Fruit fly (Drosophila melanogaster): ENCODE results near the gene mRpL2.

The mRpL2 gene

dm6 chr3L:11089805-11090440 lies 30.7 kb upstream of the mRpL2 start (continued):
- TF ChIP-seq CG10274 (GFP tag; optimal IDR thresholded peaks at IDR 0.05): peak; percentile 75
- peak; percentile 80 for TF ChIP-seq CG12299 (tag; optimal IDR thresholded peaks at IDR 0.05)
- peak; percentile 46 for TF ChIP-seq emc (GFP tag; optimal IDR thresholded peaks at IDR 0.05)
- TF ChIP-seq Ssrp (tag; optimal IDR thresholded peaks at IDR 0.05): peak; percentile 94
- TF ChIP-seq CG10321 (GFP tag; IDR thresholded peaks at IDR 0.05): peak; percentile 54; the same call in 1 of the 2 replicates
- TF ChIP-seq Hr39 (optimal IDR thresholded peaks at IDR 0.05): no peak
- peak; percentile 23; the same call in 1 of the 2 replicates for TF ChIP-seq MBD-R2 (GFP tag; IDR thresholded peaks at IDR 0.05)
- peak; percentile 78 for TF ChIP-seq salm (tag; optimal IDR thresholded peaks at IDR 0.05)
- peak; percentile 94 for TF ChIP-seq CG1529 (GFP tag; optimal IDR thresholded peaks at IDR 0.05)
- no peak for TF ChIP-seq unc-4 (GFP tag; IDR thresholded peaks at IDR 0.05; ENCODE audit: partially characterized antibody)
- no peak for TF ChIP-seq cad (GFP tag; optimal IDR thresholded peaks at IDR 0.05)
- TF ChIP-seq bab2 (GFP tag; optimal IDR thresholded peaks at IDR 0.05): peak; percentile 82
- peak; percentile 47 for TF ChIP-seq zen (tag; optimal IDR thresholded peaks at IDR 0.05)
- TF ChIP-seq Oli (tag; optimal IDR thresholded peaks at IDR 0.05): peak; percentile 97
- TF ChIP-seq CG11456 (GFP tag; IDR thresholded peaks at IDR 0.05): no peak
- TF ChIP-seq Lpt (GFP tag; optimal IDR thresholded peaks at IDR 0.05): no peak
- peak; percentile 49 for TF ChIP-seq H15 (GFP tag; IDR thresholded peaks at IDR 0.05)
- TF ChIP-seq E2f2 (GFP tag; IDR thresholded peaks at IDR 0.05): peak; percentile 72
- peak; percentile 27 to 62 for TF ChIP-seq crp (GFP tag; optimal IDR thresholded peaks at IDR 0.05)
- TF ChIP-seq tx (GFP tag; optimal IDR thresholded peaks at IDR 0.05): peak; percentile 80
- peak; percentile 93 for TF ChIP-seq Hsf (GFP tag; optimal IDR thresholded peaks at IDR 0.05)
- peak; percentile 69 for TF ChIP-seq CG7745 (tag; optimal IDR thresholded peaks at IDR 0.05)
- peak; percentile 65 for TF ChIP-seq CG10543 (GFP tag; optimal IDR thresholded peaks at IDR 0.05)
- TF ChIP-seq CG13287 (GFP tag; IDR thresholded peaks at IDR 0.05; ENCODE audit: partially characterized antibody): peak; percentile 47; the same call in 1 of the 2 replicates
- TF ChIP-seq dmrt99B (tag; optimal IDR thresholded peaks at IDR 0.05): peak; percentile 94
- peak; percentile 84 for TF ChIP-seq CG1024 (GFP tag; IDR thresholded peaks at IDR 0.05)
- TF ChIP-seq onecut (GFP tag; IDR thresholded peaks at IDR 0.05): peak; percentile 79
- TF ChIP-seq dpn (GFP tag; optimal IDR thresholded peaks at IDR 0.05): peak; percentile 73 to 88
- TF ChIP-seq CG11398 (GFP tag; optimal IDR thresholded peaks at IDR 0.05): peak; percentile 83
- peak; percentile 23 for TF ChIP-seq CG9876 (GFP tag; optimal IDR thresholded peaks at IDR 0.05)
- TF ChIP-seq CG31224 (GFP tag; IDR thresholded peaks at IDR 0.05): 0 out of 2 replicates have a peak, but pooled peaks have one; percentile 32
- TF ChIP-seq corto (GFP tag; optimal IDR thresholded peaks at IDR 0.05): peak; percentile 49
- TF ChIP-seq al (GFP tag; IDR thresholded peaks at IDR 0.05): peak; percentile 47; the same call in 1 of the 2 replicates
- TF ChIP-seq CG17359 (tag; optimal IDR thresholded peaks at IDR 0.05): peak; percentile 75
- TF ChIP-seq HLHmδ (GFP tag; optimal IDR thresholded peaks at IDR 0.05): peak; percentile 65
- TF ChIP-seq Xbp1 (GFP tag; optimal IDR thresholded peaks at IDR 0.05): peak; percentile 92
- no peak; the same call in 1 of the 3 replicates for TF ChIP-seq CG3726 (GFP tag; IDR thresholded peaks at IDR 0.05)
- peak; percentile 61 for TF ChIP-seq ash1 (GFP tag; optimal IDR thresholded peaks at IDR 0.05)
- TF ChIP-seq CG15479 (GFP tag; optimal IDR thresholded peaks at IDR 0.05): peak; percentile 82
- peak; percentile 78 for TF ChIP-seq Blimp-1 (GFP tag; optimal IDR thresholded peaks at IDR 0.05)
- TF ChIP-seq CG8290 (GFP tag; optimal IDR thresholded peaks at IDR 0.05): peak; percentile 45
- TF ChIP-seq CG8290 (tag; optimal IDR thresholded peaks at IDR 0.05): peak; percentile 52 to 73
- peak; percentile 35 for TF ChIP-seq Sry-δ (GFP tag; optimal IDR thresholded peaks at IDR 0.05)
- TF ChIP-seq Pdp1 (GFP tag; optimal IDR thresholded peaks at IDR 0.05): peak; percentile 73 to 84
- peak; percentile 89 for TF ChIP-seq dmrt11E (tag; optimal IDR thresholded peaks at IDR 0.05)
- TF ChIP-seq Max (GFP tag; optimal IDR thresholded peaks at IDR 0.05): peak; percentile 93
- TF ChIP-seq sc (optimal IDR thresholded peaks at IDR 0.05): no peak
- peak; percentile 89 for TF ChIP-seq sc (GFP tag; optimal IDR thresholded peaks at IDR 0.05)
- TF ChIP-seq CG5953 (GFP tag; IDR thresholded peaks at IDR 0.05): peak; percentile 89
- TF ChIP-seq CG15073 (GFP tag; optimal IDR thresholded peaks at IDR 0.05): peak; percentile 61

Data from whole organism, embryonic.